Worm (Caenorhabditis elegans): ENCODE data around the gene mdt-30.

Gene mdt-30

ce11 chrIII:8051838-8052237 is 24.0 kb upstream of the mdt-30 start:
- TF ChIP-seq ZK546.5 (tag; optimal IDR thresholded peaks at IDR 0.05) = no peak
- no peak for TF ChIP-seq zag-1 (tag; optimal IDR thresholded peaks at IDR 0.05)
- TF ChIP-seq elt-1 (tag; optimal IDR thresholded peaks at IDR 0.05) = no peak
- TF ChIP-seq mab-5 (tag; optimal IDR thresholded peaks at IDR 0.05) = no peak
- TF ChIP-seq aly-2 (tag; optimal IDR thresholded peaks at IDR 0.05) = no peak
- no peak for TF ChIP-seq peb-1 (tag; optimal IDR thresholded peaks at IDR 0.05)
- no peak for TF ChIP-seq crh-2 (tag; optimal IDR thresholded peaks at IDR 0.05)
- no peak for TF ChIP-seq nhr-21 (tag; optimal IDR thresholded peaks at IDR 0.05)
- no peak for TF ChIP-seq nhr-23 (tag; optimal IDR thresholded peaks at IDR 0.05)
- TF ChIP-seq nhr-25 (tag; optimal IDR thresholded peaks at IDR 0.05) = no peak

- TF ChIP-seq nhr-11 (tag; optimal IDR thresholded peaks at IDR 0.05) (no peak), blmp-1 (tag; optimal IDR thresholded peaks at IDR 0.05; ENCODE audit: insufficient read depth) (no peak), nhr-23 (tag; optimal IDR thresholded peaks at IDR 0.05) (no peak), lsy-2 (tag; optimal IDR thresholded peaks at IDR 0.05) (no peak), sma-3 (GFP tag; optimal IDR thresholded peaks at IDR 0.05) (no peak), ztf-4 (tag; optimal IDR thresholded peaks at IDR 0.05) (no peak), nhr-10 (tag; optimal IDR thresholded peaks at IDR 0.05) (no peak), nhr-21 (tag; optimal IDR thresholded peaks at IDR 0.05) (no peak), ama-1 (optimal IDR thresholded peaks at IDR 0.05) (no peak), elt-1 (tag; optimal IDR thresholded peaks at IDR 0.05) (no peak), sma-9 (GFP tag; optimal IDR thresholded peaks at IDR 0.05) (peak; percentile 1), sma-9 (tag; optimal IDR thresholded peaks at IDR 0.05) (no peak), fos-1 (tag; optimal IDR thresholded peaks at IDR 0.05) (peak; percentile 93), egl-27 (tag; optimal IDR thresholded peaks at IDR 0.05) (no peak), snpc-4 (tag; optimal IDR thresholded peaks at IDR 0.05) (no peak), skn-1 (tag; optimal IDR thresholded peaks at IDR 0.05) (peak; percentile 26), nhr-77 (tag; optimal IDR thresholded peaks at IDR 0.05) (no peak), gmeb-1 (tag; optimal IDR thresholded peaks at IDR 0.05) (no peak), mbf-1 (tag; optimal IDR thresholded peaks at IDR 0.05) (no peak), dmd-4 (tag; optimal IDR thresholded peaks at IDR 0.05) (no peak), crh-2 (tag; optimal IDR thresholded peaks at IDR 0.05) (peak; percentile 63), unc-39 (tag; optimal IDR thresholded peaks at IDR 0.05) (no peak), nhr-25 (tag; optimal IDR thresholded peaks at IDR 0.05) (no peak), ztf-11 (tag; optimal IDR thresholded peaks at IDR 0.05) (no peak), sem-4 (tag; optimal IDR thresholded peaks at IDR 0.05) (no peak), F13H6.1 (tag; optimal IDR thresholded peaks at IDR 0.05) (no peak), nhr-12 (tag; optimal IDR thresholded peaks at IDR 0.05) (no peak), ZK546.5 (tag; optimal IDR thresholded peaks at IDR 0.05) (no peak)
These were observed 23.1 kb upstream of the mdt-30 start, which contains the start of gene K12H4.7 for ce11 chrIII:8050944-8051343. K12H4.7 (minus strand) TSS chrIII:8051081.

- no peak for TF ChIP-seq peb-1 (tag; optimal IDR thresholded peaks at IDR 0.05)
- TF ChIP-seq ztf-11 (tag; optimal IDR thresholded peaks at IDR 0.05) = no peak
- no peak for TF ChIP-seq nhr-237 (tag; optimal IDR thresholded peaks at IDR 0.05)
- no peak for TF ChIP-seq R02D3.7 (tag; optimal IDR thresholded peaks at IDR 0.05)
- TF ChIP-seq mdl-1 (tag; optimal IDR thresholded peaks at IDR 0.05) = no peak
- no peak for TF ChIP-seq zag-1 (tag; optimal IDR thresholded peaks at IDR 0.05)
- no peak for TF ChIP-seq fos-1 (tag; optimal IDR thresholded peaks at IDR 0.05)
- TF ChIP-seq snpc-4 (tag; optimal IDR thresholded peaks at IDR 0.05) = no peak
- TF ChIP-seq ZK546.5 (tag; optimal IDR thresholded peaks at IDR 0.05) = no peak
- TF ChIP-seq crh-2 (tag; optimal IDR thresholded peaks at IDR 0.05) = no peak
- no peak for TF ChIP-seq F13H6.1 (tag; optimal IDR thresholded peaks at IDR 0.05)
- TF ChIP-seq blmp-1 (tag; optimal IDR thresholded peaks at IDR 0.05; ENCODE audit: insufficient read depth) = no peak
- TF ChIP-seq lsy-2 (tag; optimal IDR thresholded peaks at IDR 0.05) = no peak
- TF ChIP-seq sma-9 (GFP tag; optimal IDR thresholded peaks at IDR 0.05) = no peak
- no peak for TF ChIP-seq sma-9 (tag; optimal IDR thresholded peaks at IDR 0.05)
- TF ChIP-seq unc-39 (tag; optimal IDR thresholded peaks at IDR 0.05) = no peak
- no peak for TF ChIP-seq dmd-4 (tag; optimal IDR thresholded peaks at IDR 0.05)
- no peak for TF ChIP-seq ztf-1 (GFP tag; conservative IDR thresholded peaks at IDR 0.05)
- no peak for TF ChIP-seq nhr-77 (tag; optimal IDR thresholded peaks at IDR 0.05)
These were observed 19.6 kb upstream of the mdt-30 start, which contains the start of gene K12H4.2 for ce11 chrIII:8047412-8047811. K12H4.2 (plus strand) TSS chrIII:8047712.

- TF ChIP-seq Y55F3AM.14 (GFP tag; optimal IDR thresholded peaks at IDR 0.05) (no peak), nhr-77 (tag; optimal IDR thresholded peaks at IDR 0.05) (no peak), lsy-2 (tag; optimal IDR thresholded peaks at IDR 0.05) (no peak), lin-39 (tag; optimal IDR thresholded peaks at IDR 0.05) (no peak), snpc-4 (tag; optimal IDR thresholded peaks at IDR 0.05) (no peak), nhr-12 (tag; optimal IDR thresholded peaks at IDR 0.05) (no peak), nhr-23 (tag; optimal IDR thresholded peaks at IDR 0.05) (no peak), fos-1 (tag; optimal IDR thresholded peaks at IDR 0.05) (no peak), egl-27 (tag; optimal IDR thresholded peaks at IDR 0.05) (no peak), sma-3 (GFP tag; optimal IDR thresholded peaks at IDR 0.05) (no peak), gmeb-1 (tag; optimal IDR thresholded peaks at IDR 0.05) (no peak), ceh-16 (tag; optimal IDR thresholded peaks at IDR 0.05) (no peak), dmd-4 (tag; optimal IDR thresholded peaks at IDR 0.05) (no peak), mab-5 (tag; optimal IDR thresholded peaks at IDR 0.05) (no peak), C34F6.9 (tag; optimal IDR thresholded peaks at IDR 0.05) (no peak)
These were observed 17.9 kb upstream of the mdt-30 start, which contains the start of gene K12H4.3 for ce11 chrIII:8045734-8046133. K12H4.3 (plus strand) TSS chrIII:8046034.
